Worm (Caenorhabditis elegans): ENCODE results near the gene ZK1067.4.

ce11 chrII:9163348-9163747 lies 46.8 kb upstream of the ZK1067.4 start:
- TF ChIP-seq nhr-90 (tag; optimal IDR thresholded peaks at IDR 0.05) = no peak
- TF ChIP-seq lin-26 (GFP tag; IDR thresholded peaks at IDR 0.05) = no peak
- TF ChIP-seq ama-1 (optimal IDR thresholded peaks at IDR 0.05) = peak; percentile 67
- TF ChIP-seq ama-1 (GFP tag; optimal IDR thresholded peaks at IDR 0.05) = no peak
- TF ChIP-seq ets-4 (GFP tag; optimal IDR thresholded peaks at IDR 0.05) = no peak

Data from whole organism, young adult.